Fruit fly (Drosophila melanogaster) whole organism, embryonic: ENCODE results near the gene CG18598.
A peak's percentile ranks its signal among the peaks of the same experiment; 100 is the strongest.

Experiments
- CG10565 ChIP-seq: fragments of 200-800 bp; sonication (Bioruptor generic); optimal IDR thresholded peaks from 3 replicates; lab custom pipeline; 2016; ENCODE audit warnings: missing biosample characterization, mild to moderate bottlenecking, missing genetic modification characterization
- CG11085 ChIP-seq: fragments of 200-800 bp; sonication (Bioruptor generic); IDR thresholded peaks from 2 replicates; pipeline ENCODE4 v1.3.6; 2022; ENCODE audit warnings: missing biosample characterization, missing genetic modification characterization
- CG12219 ChIP-seq: fragments of 200-800 bp; sonication (Bioruptor generic); optimal IDR thresholded peaks from 3 replicates; lab custom pipeline; 2018; ENCODE audit warnings: missing biosample characterization, mild to moderate bottlenecking, missing genetic modification characterization
- CG13287 ChIP-seq: fragments of 200-800 bp; sonication (Bioruptor generic); IDR thresholded peaks from 2 replicates; pipeline ENCODE4 v1.3.6; 2022; ENCODE audit warnings: missing biosample characterization, missing genetic modification characterization; ENCODE audit not compliant: partially characterized antibody
- CG13424 ChIP-seq: fragments of 200-800 bp; sonication (Bioruptor generic); optimal IDR thresholded peaks from 2 replicates; lab custom pipeline; 2019; ENCODE audit warnings: missing biosample characterization, mild to moderate bottlenecking, missing genetic modification characterization, moderate library complexity
- CG15269 ChIP-seq: fragments of 200-800 bp; sonication (Bioruptor generic); optimal IDR thresholded peaks from 2 replicates; lab custom pipeline; 2018; ENCODE audit warnings: missing biosample characterization, mild to moderate bottlenecking, missing genetic modification characterization, moderate library complexity
- CG17359 ChIP-seq: fragments of 200-800 bp; sonication (Bioruptor generic); optimal IDR thresholded peaks from 3 replicates; lab custom pipeline; 2018; ENCODE audit warnings: missing biosample characterization, mild to moderate bottlenecking, missing genetic modification characterization, moderate library complexity
- CG17568 ChIP-seq: fragments of 200-800 bp; sonication (Bioruptor generic); optimal IDR thresholded peaks from 2 replicates; lab custom pipeline; 2018; ENCODE audit warnings: missing biosample characterization, mild to moderate bottlenecking, missing genetic modification characterization, moderate library complexity
- CG1792 ChIP-seq: fragments of 200-800 bp; sonication (Bioruptor generic); optimal IDR thresholded peaks from 2 replicates; lab custom pipeline; 2016; ENCODE audit warnings: missing biosample characterization, missing genetic modification characterization
- CG18599 ChIP-seq: fragments of 200-800 bp; sonication (Bioruptor generic); optimal IDR thresholded peaks from 3 replicates; lab custom pipeline; 2017; ENCODE audit warnings: missing biosample characterization, missing genetic modification characterization, mild to moderate bottlenecking, moderate library complexity, missing genetic modification reagents
- CG3838 ChIP-seq: fragments of 200-800 bp; sonication (Bioruptor generic); optimal IDR thresholded peaks from 3 replicates; lab custom pipeline; 2016; ENCODE audit warnings: missing biosample characterization, missing genetic modification characterization
- CG3847 ChIP-seq: fragments of 200-800 bp; sonication (Bioruptor generic); IDR thresholded peaks from 2 replicates; pipeline ENCODE4 v1.3.6; 2022; ENCODE audit warnings: missing biosample characterization, missing genetic modification characterization
- CG4424 ChIP-seq: fragments of 200-800 bp; sonication (Bioruptor generic); optimal IDR thresholded peaks from 3 replicates; lab custom pipeline; 2016; ENCODE audit warnings: missing biosample characterization, missing genetic modification characterization
- CG6654 ChIP-seq: fragments of 200-800 bp; sonication (Bioruptor generic); optimal IDR thresholded peaks from 2 replicates; lab custom pipeline; 2017; ENCODE audit warnings: missing biosample characterization, mild to moderate bottlenecking, missing genetic modification characterization
- CG6683 ChIP-seq: fragments of 200-800 bp; sonication (Bioruptor generic); optimal IDR thresholded peaks from 2 replicates; lab custom pipeline; 2017; ENCODE audit warnings: missing biosample characterization, mild to moderate bottlenecking, missing genetic modification characterization, missing genetic modification reagents
- CG6813 ChIP-seq: fragments of 200-800 bp; sonication (Bioruptor generic); optimal IDR thresholded peaks from 2 replicates; lab custom pipeline; 2017; ENCODE audit warnings: missing biosample characterization, missing genetic modification characterization, mild to moderate bottlenecking, moderate library complexity, missing genetic modification reagents
- CG8388 ChIP-seq: fragments of 200-800 bp; sonication (Bioruptor generic); optimal IDR thresholded peaks from 2 replicates; lab custom pipeline; 2019; ENCODE audit warnings: missing biosample characterization, mild to moderate bottlenecking, missing genetic modification characterization, moderate library complexity
- CG8765 ChIP-seq: fragments of 200-800 bp; sonication (Bioruptor generic); IDR thresholded peaks from 2 replicates; pipeline ENCODE4 v1.3.6; 2022; ENCODE audit warnings: missing biosample characterization, missing genetic modification characterization
- CTCF ChIP-seq: fragments of 200-800 bp; sonication (Bioruptor generic); optimal IDR thresholded peaks from 2 replicates; lab custom pipeline; 2017; ENCODE audit warnings: missing biosample characterization, mild to moderate bottlenecking, missing genetic modification characterization, moderate library complexity
- Chrac-16 ChIP-seq: fragments of 200-800 bp; sonication (Bioruptor generic); optimal IDR thresholded peaks from 3 replicates; lab custom pipeline; 2016; ENCODE audit warnings: missing biosample characterization, missing genetic modification characterization
- Deaf1 ChIP-seq: fragments of 200-800 bp; optimal IDR thresholded peaks from 3 replicates; lab custom pipeline; 2019; ENCODE audit warnings: missing biosample characterization, mild to moderate bottlenecking, missing genetic modification characterization, moderate library complexity
- Dp ChIP-seq: fragments of 200-800 bp; sonication (Bioruptor generic); optimal IDR thresholded peaks from 2 replicates; lab custom pipeline; 2018; ENCODE audit warnings: missing biosample characterization, mild to moderate bottlenecking, missing genetic modification characterization, moderate library complexity
- Dref ChIP-seq: fragments of 200-800 bp; sonication (Bioruptor generic); IDR thresholded peaks from 2 replicates; pipeline ENCODE4 v1.3.6; 2022; ENCODE audit warnings: missing biosample characterization, missing genetic modification characterization
- Ets65A ChIP-seq: fragments of 200-800 bp; sonication (Bioruptor generic); peaks from one replicate; lab custom pipeline; 2016; ENCODE audit warnings: missing biosample characterization, missing genetic modification characterization
- Fer1 ChIP-seq: fragments of 200-800 bp; sonication (Bioruptor generic); optimal IDR thresholded peaks from 2 replicates; lab custom pipeline; 2017; ENCODE audit warnings: missing biosample characterization, mild to moderate bottlenecking, missing genetic modification characterization
- Fer2 ChIP-seq: fragments of 200-800 bp; sonication (Bioruptor generic); optimal IDR thresholded peaks from 2 replicates; lab custom pipeline; 2018; ENCODE audit warnings: missing biosample characterization, mild to moderate bottlenecking, missing genetic modification characterization, moderate library complexity
- Gsc ChIP-seq: fragments of 200-800 bp; sonication (Bioruptor generic); IDR thresholded peaks from 2 replicates; pipeline ENCODE4 v1.3.6; 2022; ENCODE audit warnings: missing biosample characterization, missing genetic modification characterization
- HmgZ ChIP-seq: fragments of 200-800 bp; sonication (Bioruptor generic); optimal IDR thresholded peaks from 2 replicates; lab custom pipeline; 2018; ENCODE audit warnings: missing biosample characterization, mild to moderate bottlenecking, missing genetic modification characterization
- Lhr ChIP-seq: fragments of 200-800 bp; sonication (Bioruptor generic); optimal IDR thresholded peaks from 3 replicates; lab custom pipeline; 2017; ENCODE audit warnings: mild to moderate bottlenecking, missing biosample characterization, missing genetic modification reagents, missing genetic modification characterization
- Lim3 ChIP-seq: fragments of 200-800 bp; sonication (Bioruptor generic); IDR thresholded peaks from 2 replicates; pipeline ENCODE4 v1.3.6; 2022; ENCODE audit warnings: missing biosample characterization, missing genetic modification characterization
- Meics ChIP-seq: fragments of 200-800 bp; sonication (Bioruptor generic); optimal IDR thresholded peaks from 2 replicates; lab custom pipeline; 2017; ENCODE audit warnings: missing biosample characterization, mild to moderate bottlenecking, missing genetic modification characterization
- Oaz ChIP-seq: fragments of 200-800 bp; sonication (Bioruptor generic); IDR thresholded peaks from 2 replicates; pipeline ENCODE4 v1.3.6; 2022; ENCODE audit warnings: missing biosample characterization, missing genetic modification characterization
- Six4 ChIP-seq: fragments of 200-800 bp; sonication (Bioruptor generic); optimal IDR thresholded peaks from 2 replicates; lab custom pipeline; 2016; ENCODE audit warnings: missing biosample characterization, missing genetic modification characterization
- Spps ChIP-seq: fragments of 200-800 bp; sonication (Bioruptor generic); optimal IDR thresholded peaks from 2 replicates; lab custom pipeline; 2018; ENCODE audit warnings: missing biosample characterization, mild to moderate bottlenecking, missing genetic modification characterization
- amos ChIP-seq: fragments of 200-800 bp; sonication (Bioruptor generic); IDR thresholded peaks from 2 replicates; pipeline ENCODE4 v1.3.6; 2022; ENCODE audit warnings: missing biosample characterization, missing genetic modification characterization; ENCODE audit not compliant: partially characterized antibody
- caup ChIP-seq: fragments of 200-800 bp; sonication (Bioruptor generic); optimal IDR thresholded peaks from 3 replicates; lab custom pipeline; 2017; ENCODE audit warnings: missing biosample characterization, mild to moderate bottlenecking, missing genetic modification characterization, moderate library complexity; ENCODE audit not compliant: severe bottlenecking
- corto ChIP-seq: fragments of 200-800 bp; sonication (Bioruptor generic); optimal IDR thresholded peaks from 2 replicates; lab custom pipeline; 2016; ENCODE audit warnings: missing biosample characterization, mild to moderate bottlenecking, missing genetic modification characterization, moderate library complexity
- dm ChIP-seq: fragments of 200-800 bp; sonication (Bioruptor generic); optimal IDR thresholded peaks from 3 replicates; lab custom pipeline; 2016; ENCODE audit warnings: missing biosample characterization, missing genetic modification characterization
- ems ChIP-seq: fragments of 200-800 bp; sonication (Bioruptor generic); optimal IDR thresholded peaks from 3 replicates; lab custom pipeline; 2016; ENCODE audit warnings: missing biosample characterization, missing genetic modification characterization
- gcm ChIP-seq: fragments of 200-800 bp; sonication (Bioruptor generic); optimal IDR thresholded peaks from 2 replicates; lab custom pipeline; 2019; ENCODE audit warnings: missing biosample characterization, mild to moderate bottlenecking, missing genetic modification characterization, moderate library complexity
- hbn ChIP-seq: fragments of 200-800 bp; sonication (Bioruptor generic); IDR thresholded peaks from 2 replicates; pipeline ENCODE4 v1.3.6; 2022; ENCODE audit warnings: missing biosample characterization, missing genetic modification characterization; ENCODE audit not compliant: partially characterized antibody
- her ChIP-seq: fragments of 200-800 bp; sonication (Bioruptor generic); optimal IDR thresholded peaks from 2 replicates; lab custom pipeline; 2016; ENCODE audit warnings: missing biosample characterization, missing genetic modification characterization
- hth ChIP-seq: fragments of >200 bp; optimal IDR thresholded peaks from 2 replicates; lab custom pipeline; 2017; ENCODE audit warnings: inconsistent platforms
- ind ChIP-seq: fragments of 200-800 bp; sonication (Bioruptor generic); optimal IDR thresholded peaks from 3 replicates; lab custom pipeline; 2016; ENCODE audit warnings: missing biosample characterization, missing genetic modification characterization
- jumu ChIP-seq: fragments of 200-800 bp; sonication (Bioruptor generic); optimal IDR thresholded peaks from 3 replicates; lab custom pipeline; 2016; ENCODE audit warnings: missing biosample characterization, missing genetic modification characterization
- kah ChIP-seq: fragments of 200-800 bp; sonication (Bioruptor generic); optimal IDR thresholded peaks from 2 replicates; lab custom pipeline; 2018; ENCODE audit warnings: missing biosample characterization, mild to moderate bottlenecking, missing genetic modification characterization
- knrl ChIP-seq: fragments of 200-800 bp; sonication (Bioruptor generic); IDR thresholded peaks from 3 replicates; pipeline ENCODE4 v1.3.6; 2022; ENCODE audit warnings: missing biosample characterization, missing genetic modification characterization; ENCODE audit not compliant: partially characterized antibody
- otp ChIP-seq: fragments of 200-800 bp; sonication (Bioruptor generic); IDR thresholded peaks from 3 replicates; pipeline ENCODE4, ENCODE4 v1.3.6; 2022; ENCODE audit warnings: missing biosample characterization, missing genetic modification characterization
- peb ChIP-seq: fragments of 200-800 bp; sonication (Bioruptor generic); IDR thresholded peaks from 2 replicates; pipeline ENCODE4 v1.3.6; 2022; ENCODE audit warnings: missing biosample characterization, missing genetic modification characterization
- pros ChIP-seq: fragments of 200-800 bp; sonication (Bioruptor generic); optimal IDR thresholded peaks from 3 replicates; lab custom pipeline; 2019; ENCODE audit warnings: missing biosample characterization, mild to moderate bottlenecking, missing genetic modification characterization, moderate library complexity
- ro ChIP-seq: fragments of 200-800 bp; sonication (Bioruptor generic); IDR thresholded peaks from 2 replicates; pipeline ENCODE4 v1.3.6; 2022; ENCODE audit warnings: missing biosample characterization, missing genetic modification characterization

CG18598 gene

DNA sequence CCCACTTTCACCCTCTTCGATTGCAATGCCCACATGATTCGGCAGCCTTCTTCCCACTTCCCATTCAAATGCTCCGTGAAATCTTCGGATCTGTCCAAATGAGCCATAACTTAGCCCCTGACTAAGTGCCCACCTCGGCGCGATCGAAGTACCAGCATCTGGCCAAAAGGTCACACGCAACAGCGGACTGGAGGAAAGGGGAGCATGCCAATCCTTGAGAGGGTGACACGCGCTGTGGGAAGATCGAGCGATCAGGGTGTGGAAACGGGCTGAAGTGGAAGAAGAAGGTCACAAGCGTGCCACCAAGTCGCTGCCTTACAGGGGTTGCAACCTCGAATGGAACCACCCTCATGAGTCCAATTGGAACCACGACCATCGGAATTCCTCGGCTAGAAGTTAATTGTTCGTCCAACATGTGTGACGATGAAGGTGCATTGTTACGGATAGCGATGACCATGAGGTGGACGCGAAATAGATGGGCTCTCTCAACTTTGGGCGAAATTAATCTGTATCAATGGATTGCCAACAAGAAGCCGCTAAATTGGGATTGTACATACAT is 16.1 kb upstream of the CG18598 start (continued):
- TF ChIP-seq amos (GFP tag; lab: Robert Waterston, UW) (no peak), corto (no peak), gcm (GFP tag; lab: Kevin White, UChicago) (peak; percentile 72), caup (GFP tag; lab: Kevin White, UChicago) (no peak), Fer1 (GFP tag; lab: Kevin White, UChicago) (no peak), ems (GFP tag; lab: Kevin White, UChicago) (no peak), CG4424 (no peak), Six4 (GFP tag; lab: Kevin White, UChicago) (no peak), peb (GFP tag; lab: Robert Waterston, UW) (no peak), CG3838 (no peak), CG13287 (no peak), Ets65A (GFP tag; lab: Kevin White, UChicago) (peak; percentile 66), Dp (GFP tag; lab: Kevin White, UChicago) (no peak), CG17568 (GFP tag; lab: Kevin White, UChicago) (no peak), dm (no peak), ro (GFP tag; lab: Robert Waterston, UW) (no peak), Fer2 (tag; lab: Kevin White, UChicago) (no peak), pros (peak; percentile 81)

DNA sequence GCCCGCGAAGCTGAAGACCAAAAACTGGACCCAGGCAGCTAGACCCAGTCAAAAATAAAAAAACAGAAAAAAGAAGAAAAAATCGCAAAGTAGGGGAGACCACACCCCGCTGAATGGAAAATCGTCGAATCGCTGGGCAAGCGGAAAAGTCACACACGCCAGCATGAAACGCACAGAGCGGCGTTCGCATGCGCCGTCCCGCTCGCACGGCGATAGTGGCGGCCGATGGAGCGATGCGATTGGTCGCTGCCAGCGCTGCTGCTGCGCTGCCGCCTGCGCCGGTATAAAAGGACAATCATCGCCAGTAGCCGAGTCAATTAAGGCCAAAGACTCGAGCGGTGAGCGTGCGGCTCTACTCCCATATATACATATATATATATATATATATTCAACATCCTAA is 15.0 kb upstream of the CG18598 start, which contains the start of gene repo:
TSS of gene repo (plus strand) at position 314 of the 400 bp plus-strand sequence.
- TF ChIP-seq otp (GFP tag; lab: Robert Waterston, UW) (0 out of 3 replicates have a peak, but pooled peaks have one; percentile 25), CG6683 (GFP tag; lab: Kevin White, UChicago) (no peak), knrl (GFP tag; lab: Robert Waterston, UW) (no peak), Oaz (GFP tag; lab: Robert Waterston, UW) (no peak), CG18599 (no peak), ind (GFP tag; lab: Kevin White, UChicago) (no peak), Dref (GFP tag; lab: Robert Waterston, UW) (peak; percentile 23; the same call in 1 of the 2 replicates), CTCF (GFP tag; lab: Kevin White, UChicago) (no peak), CG3847 (no peak), CG10565 (no peak), CG17359 (tag; lab: Kevin White, UChicago) (no peak), CG11085 (no peak), Deaf1 (tag; lab: Kevin White, UChicago) (peak; percentile 6), CG8388 (no peak), HmgZ (tag; lab: Kevin White, UChicago) (no peak), CG6654 (GFP tag; lab: Kevin White, UChicago) (no peak), kah (no peak), Lhr (GFP tag; lab: Kevin White, UChicago) (no peak), her (GFP tag; lab: Kevin White, UChicago) (no peak), Lim3 (GFP tag; lab: Robert Waterston, UW) (no peak), CG12219 (GFP tag; lab: Kevin White, UChicago) (no peak), CG1792 (GFP tag; lab: Kevin White, UChicago) (no peak), jumu (GFP tag; lab: Kevin White, UChicago) (no peak), Fer1 (GFP tag; lab: Kevin White, UChicago) (no peak), Spps (tag; lab: Kevin White, UChicago) (no peak), Chrac-16 (GFP tag; lab: Kevin White, UChicago) (no peak), CG6813 (GFP tag; lab: Kevin White, UChicago) (no peak), Gsc (GFP tag; lab: Robert Waterston, UW) (no peak), CG15269 (no peak), CG8765 (GFP tag; lab: Robert Waterston, UW) (no peak), hth (lab: Kevin White, UChicago) (no peak), Meics (GFP tag; lab: Kevin White, UChicago) (no peak), CG13424 (tag; lab: Kevin White, UChicago) (no peak), hbn (GFP tag; lab: Robert Waterston, UW) (no peak)
